Fruit fly (Drosophila melanogaster) whole organism, embryonic: ENCODE results near the gene pcm.

Experiments
- Adf1 ChIP-seq: fragments of 200-800 bp; sonication (Bioruptor generic); IDR thresholded peaks from 2 replicates; pipeline ENCODE4 v1.3.6; 2022; ENCODE audit warnings: missing biosample characterization, missing genetic modification characterization
- Aef1 ChIP-seq: fragments of 200-800 bp; sonication (Bioruptor generic); IDR thresholded peaks from 3 replicates; pipeline ENCODE4 v1.3.6; 2022; ENCODE audit warnings: missing biosample characterization, missing genetic modification characterization
- Bdp1 ChIP-seq: fragments of 200-800 bp; sonication (Bioruptor generic); optimal IDR thresholded peaks from 3 replicates; lab custom pipeline; 2016; ENCODE audit warnings: missing biosample characterization, missing genetic modification characterization
- Blimp-1 ChIP-seq: fragments of 200-800 bp; sonication (Bioruptor generic); optimal IDR thresholded peaks from 3 replicates; lab custom pipeline; 2018; ENCODE audit warnings: missing biosample characterization, missing genetic modification characterization, mild to moderate bottlenecking, moderate library complexity, missing genetic modification reagents
- CG11723 ChIP-seq: fragments of 200-800 bp; sonication (Bioruptor generic); optimal IDR thresholded peaks from 2 replicates; lab custom pipeline; 2017; ENCODE audit warnings: missing biosample characterization, mild to moderate bottlenecking, missing genetic modification characterization
- CG12219 ChIP-seq: fragments of 200-800 bp; sonication (Bioruptor generic); optimal IDR thresholded peaks from 3 replicates; lab custom pipeline; 2018; ENCODE audit warnings: missing biosample characterization, mild to moderate bottlenecking, missing genetic modification characterization
- CG12299 ChIP-seq: fragments of 200-800 bp; sonication (Bioruptor generic); optimal IDR thresholded peaks from 2 replicates; lab custom pipeline; 2018; ENCODE audit warnings: missing biosample characterization, mild to moderate bottlenecking, missing genetic modification characterization
- CG15269 ChIP-seq: fragments of 200-800 bp; sonication (Bioruptor generic); optimal IDR thresholded peaks from 2 replicates; lab custom pipeline; 2018; ENCODE audit warnings: missing biosample characterization, mild to moderate bottlenecking, missing genetic modification characterization, moderate library complexity
- CG1603 ChIP-seq: fragments of 200-800 bp; sonication (Bioruptor generic); optimal IDR thresholded peaks from 2 replicates; lab custom pipeline; 2019; ENCODE audit warnings: missing biosample characterization, mild to moderate bottlenecking, missing genetic modification characterization, moderate library complexity
- CG17568 ChIP-seq: fragments of 200-800 bp; sonication (Bioruptor generic); optimal IDR thresholded peaks from 2 replicates; lab custom pipeline; 2018; ENCODE audit warnings: missing biosample characterization, mild to moderate bottlenecking, missing genetic modification characterization, moderate library complexity
- CG2120 ChIP-seq: fragments of 200-800 bp; sonication (Bioruptor generic); optimal IDR thresholded peaks from 3 replicates; lab custom pipeline; 2016; ENCODE audit warnings: missing biosample characterization, missing genetic modification characterization
- CG2875 ChIP-seq: fragments of 200-800 bp; sonication (Bioruptor generic); optimal IDR thresholded peaks from 2 replicates; lab custom pipeline; 2017; ENCODE audit warnings: missing biosample characterization, mild to moderate bottlenecking, missing genetic modification characterization, missing genetic modification reagents
- CG4328 ChIP-seq: fragments of 200-800 bp; sonication (Bioruptor generic); optimal IDR thresholded peaks from 3 replicates; lab custom pipeline; 2017; ENCODE audit warnings: missing biosample characterization, missing genetic modification reagents, missing genetic modification characterization
- CG4617 ChIP-seq: fragments of 200-800 bp; sonication (Bioruptor generic); optimal IDR thresholded peaks from 3 replicates; lab custom pipeline; 2016; ENCODE audit warnings: missing biosample characterization, missing genetic modification characterization, borderline replicate concordance
- CG6654 ChIP-seq: fragments of 200-800 bp; sonication (Bioruptor generic); optimal IDR thresholded peaks from 2 replicates; lab custom pipeline; 2017; ENCODE audit warnings: missing biosample characterization, mild to moderate bottlenecking, missing genetic modification characterization
- CG7357 ChIP-seq: fragments of 200-800 bp; sonication (Bioruptor generic); IDR thresholded peaks from 3 replicates; pipeline ENCODE4 v1.3.6; 2022; ENCODE audit warnings: missing biosample characterization, missing genetic modification characterization
- CG7556 ChIP-seq: fragments of 200-800 bp; sonication (Bioruptor generic); optimal IDR thresholded peaks from 2 replicates; lab custom pipeline; 2017; ENCODE audit warnings: missing biosample characterization, mild to moderate bottlenecking, missing genetic modification characterization
- CG7987 ChIP-seq: fragments of 200-800 bp; sonication (Bioruptor generic); optimal IDR thresholded peaks from 2 replicates; lab custom pipeline; 2018; ENCODE audit warnings: missing biosample characterization, mild to moderate bottlenecking, missing genetic modification characterization, moderate library complexity
- CG8089 ChIP-seq: fragments of 200-800 bp; sonication (Bioruptor generic); optimal IDR thresholded peaks from 3 replicates; lab custom pipeline; 2016; ENCODE audit warnings: missing biosample characterization, missing genetic modification characterization
- CG8359 ChIP-seq: fragments of 200-800 bp; sonication (Bioruptor generic); optimal IDR thresholded peaks from 2 replicates; lab custom pipeline; 2017; ENCODE audit warnings: missing biosample characterization, mild to moderate bottlenecking, missing genetic modification characterization, borderline replicate concordance
- CG8924 ChIP-seq: fragments of 200-800 bp; optimal IDR thresholded peaks from 3 replicates; lab custom pipeline; 2019; ENCODE audit warnings: missing biosample characterization, mild to moderate bottlenecking, missing genetic modification characterization, moderate library complexity
- CTCF ChIP-seq: fragments of 200-800 bp; sonication (Bioruptor generic); optimal IDR thresholded peaks from 2 replicates; lab custom pipeline; 2017; ENCODE audit warnings: missing biosample characterization, mild to moderate bottlenecking, missing genetic modification characterization, moderate library complexity
- Dll ChIP-seq: fragments of 200-800 bp; sonication (Bioruptor generic); IDR thresholded peaks from 4 replicates; pipeline ENCODE4 v1.3.6; 2022; ENCODE audit warnings: missing biosample characterization, missing genetic modification characterization; ENCODE audit not compliant: partially characterized antibody
- Drgx ChIP-seq: fragments of 200-800 bp; sonication (Bioruptor generic); IDR thresholded peaks from 2 replicates; pipeline ENCODE4 v1.3.6; 2022; ENCODE audit warnings: missing biosample characterization, missing genetic modification characterization
- Fer3 ChIP-seq: fragments of 200-800 bp; sonication (Bioruptor generic); optimal IDR thresholded peaks from 2 replicates; lab custom pipeline; 2018; ENCODE audit warnings: missing biosample characterization, mild to moderate bottlenecking, missing genetic modification characterization, moderate library complexity
- H15 ChIP-seq: fragments of 200-800 bp; sonication (Bioruptor generic); IDR thresholded peaks from 3 replicates; pipeline ENCODE4 v1.3.6; 2022; ENCODE audit warnings: missing biosample characterization, missing genetic modification characterization
- H2.0 ChIP-seq: fragments of 200-800 bp; sonication (Bioruptor generic); IDR thresholded peaks from 2 replicates; pipeline ENCODE4 v1.3.6; 2022; ENCODE audit warnings: missing biosample characterization, missing genetic modification characterization
- HLH54F ChIP-seq: fragments of 200-800 bp; sonication (Bioruptor generic); optimal IDR thresholded peaks from 3 replicates; lab custom pipeline; 2016; ENCODE audit warnings: missing biosample characterization, missing genetic modification characterization
- Hr78 ChIP-seq, 2 experiments: fragments of 200-800 bp in 1 of 2; fragments of >200 bp in 1 of 2; sonication (Bioruptor generic) in 1 of 2; optimal IDR thresholded peaks; 2 replicates each; lab custom pipeline; 2017 to 2019; ENCODE audit warnings: missing biosample characterization in 2 of 2, missing genetic modification characterization in 2 of 2, mild to moderate bottlenecking in 1 of 2, moderate library complexity in 1 of 2
- MBD-R2 ChIP-seq: fragments of 200-800 bp; sonication (Bioruptor generic); IDR thresholded peaks from 2 replicates; pipeline ENCODE4 v1.3.6; 2022; ENCODE audit warnings: missing biosample characterization, missing genetic modification characterization
- Optix ChIP-seq: fragments of 200-800 bp; sonication (Bioruptor generic); IDR thresholded peaks from 3 replicates; pipeline ENCODE4 v1.3.6; 2022; ENCODE audit warnings: missing biosample characterization, missing genetic modification characterization
- Rx ChIP-seq: fragments of 200-800 bp; sonication (Bioruptor generic); IDR thresholded peaks from 2 replicates; pipeline ENCODE4 v1.3.6; 2022; ENCODE audit warnings: missing biosample characterization, missing genetic modification characterization
- Ssrp ChIP-seq: fragments of 200-800 bp; sonication (Bioruptor generic); optimal IDR thresholded peaks from 2 replicates; lab custom pipeline; 2018; ENCODE audit warnings: missing biosample characterization, mild to moderate bottlenecking, missing genetic modification characterization, moderate library complexity
- Usf ChIP-seq: fragments of 200-800 bp; sonication (Bioruptor generic); optimal IDR thresholded peaks from 2 replicates; lab custom pipeline; 2017; ENCODE audit warnings: missing genotype, missing biosample characterization, missing genetic modification characterization
- bigmax ChIP-seq: fragments of 200-800 bp; sonication (Bioruptor generic); optimal IDR thresholded peaks from 2 replicates; lab custom pipeline; 2018; ENCODE audit warnings: missing biosample characterization, mild to moderate bottlenecking, missing genetic modification characterization
- da ChIP-seq: fragments of 200-800 bp; sonication (Bioruptor generic); optimal IDR thresholded peaks from 2 replicates; lab custom pipeline; 2016; ENCODE audit warnings: missing biosample characterization, missing genetic modification characterization
- dan ChIP-seq: fragments of 200-800 bp; sonication (Bioruptor generic); IDR thresholded peaks from 2 replicates; pipeline ENCODE4 v1.3.6; 2022; ENCODE audit warnings: missing biosample characterization, missing genetic modification characterization
- danr ChIP-seq: fragments of 200-800 bp; sonication (Bioruptor generic); IDR thresholded peaks from 2 replicates; pipeline ENCODE4 v1.3.6; 2022; ENCODE audit warnings: missing biosample characterization, missing genetic modification characterization
- en ChIP-seq: fragments of 200-800 bp; sonication (Bioruptor generic); optimal IDR thresholded peaks from 2 replicates; lab custom pipeline; 2016; ENCODE audit warnings: missing biosample characterization, missing genetic modification characterization
- grn ChIP-seq: fragments of 200-800 bp; sonication (Bioruptor generic); optimal IDR thresholded peaks from 3 replicates; lab custom pipeline; 2017; ENCODE audit warnings: missing biosample characterization, missing genetic modification characterization
- nerfin-2 ChIP-seq: fragments of 200-800 bp; sonication (Bioruptor generic); IDR thresholded peaks from 2 replicates; pipeline ENCODE4 v1.3.6; 2022; ENCODE audit warnings: missing biosample characterization, missing genetic modification characterization; ENCODE audit not compliant: partially characterized antibody
- nmo ChIP-seq: fragments of 200-800 bp; sonication (Bioruptor generic); optimal IDR thresholded peaks from 2 replicates; lab custom pipeline; 2018; ENCODE audit warnings: missing biosample characterization, mild to moderate bottlenecking, missing genetic modification characterization, moderate library complexity
- psq ChIP-seq: fragments of 200-800 bp; sonication (Bioruptor generic); optimal IDR thresholded peaks from 2 replicates; lab custom pipeline; 2017; ENCODE audit warnings: missing biosample characterization, missing genetic modification characterization
- rib ChIP-seq: fragments of 200-800 bp; sonication (Bioruptor generic); IDR thresholded peaks from 2 replicates; pipeline ENCODE4 v1.3.6; 2022; ENCODE audit warnings: missing biosample characterization, missing genetic modification characterization
- scrt ChIP-seq: fragments of 200-800 bp; sonication (Bioruptor generic); optimal IDR thresholded peaks from 2 replicates; lab custom pipeline; 2018; ENCODE audit warnings: missing biosample characterization, mild to moderate bottlenecking, missing genetic modification characterization, moderate library complexity
- shn ChIP-seq: fragments of 200-800 bp; sonication (Bioruptor generic); optimal IDR thresholded peaks from 3 replicates; lab custom pipeline; 2016; ENCODE audit warnings: missing biosample characterization, missing genetic modification characterization
- tin ChIP-seq: fragments of 200-800 bp; sonication (Bioruptor generic); optimal IDR thresholded peaks from 3 replicates; lab custom pipeline; 2016; ENCODE audit warnings: missing biosample characterization, missing genetic modification characterization
- twi ChIP-seq: fragments of 200-800 bp; optimal IDR thresholded peaks from 2 replicates; lab custom pipeline; 2019; ENCODE audit warnings: missing biosample characterization, mild to moderate bottlenecking, missing genetic modification characterization, moderate library complexity
- z ChIP-seq: fragments of 200-800 bp; sonication (Bioruptor generic); IDR thresholded peaks from 3 replicates; pipeline ENCODE4 v1.3.6; 2022; ENCODE audit warnings: missing biosample characterization, missing genetic modification characterization
- zen2 ChIP-seq: fragments of 200-800 bp; sonication (Bioruptor generic); IDR thresholded peaks from 3 replicates; pipeline ENCODE4 v1.3.6; 2022; ENCODE audit warnings: missing biosample characterization, missing genetic modification characterization; ENCODE audit not compliant: partially characterized antibody
- zfh2 ChIP-seq: fragments of 200-800 bp; sonication (Bioruptor generic); optimal IDR thresholded peaks from 2 replicates; lab custom pipeline; 2016; ENCODE audit warnings: missing biosample characterization, missing genetic modification characterization

pcm gene

dm6 chrX:19497782-19498440, 6.1 kb upstream of the pcm start (continued):
- TF ChIP-seq HLH54F (GFP tag; lab: Kevin White, UChicago) = no peak
- TF ChIP-seq Usf (GFP tag; lab: Kevin White, UChicago) = no peak
- no peak for TF ChIP-seq H15 (GFP tag; lab: Robert Waterston, UW)
- TF ChIP-seq Hr78 (GFP tag; optimal IDR thresholded peaks at IDR 0.05; lab: Kevin White, UChicago) = no peak
- TF ChIP-seq zfh2 (GFP tag; lab: Kevin White, UChicago) = peak; percentile 13
- no peak for TF ChIP-seq MBD-R2 (GFP tag; lab: Robert Waterston, UW)
- no peak for TF ChIP-seq z (GFP tag; lab: Robert Waterston, UW)
- TF ChIP-seq nmo (GFP tag; lab: Kevin White, UChicago) = no peak
- no peak for TF ChIP-seq Bdp1 (GFP tag; lab: Kevin White, UChicago)
- no peak for TF ChIP-seq CG8359 (GFP tag; lab: Kevin White, UChicago)
- no peak for TF ChIP-seq bigmax (GFP tag; lab: Kevin White, UChicago)
- TF ChIP-seq CG8924 = no peak
- TF ChIP-seq CG15269 (tag; lab: Kevin White, UChicago) = no peak
- TF ChIP-seq en (GFP tag; lab: Kevin White, UChicago) = no peak
- TF ChIP-seq scrt = no peak
- no peak for TF ChIP-seq CG8089 (GFP tag; lab: Kevin White, UChicago)
- no peak for TF ChIP-seq CG7357
- TF ChIP-seq tin (GFP tag; lab: Kevin White, UChicago) = no peak
- TF ChIP-seq Dll = no peak
- TF ChIP-seq CG4328 (GFP tag; lab: Kevin White, UChicago) = no peak
- peak; percentile 50; the same call in 1 of the 2 replicates for TF ChIP-seq Drgx (GFP tag; lab: Robert Waterston, UW)
- TF ChIP-seq CG17568 (GFP tag; lab: Kevin White, UChicago) = no peak
- TF ChIP-seq danr (GFP tag; lab: Robert Waterston, UW) = no peak
- no peak for TF ChIP-seq CG2875 (GFP tag; lab: Kevin White, UChicago)
- no peak for TF ChIP-seq Optix (GFP tag; lab: Robert Waterston, UW)
- TF ChIP-seq CG1603 (tag; lab: Kevin White, UChicago) = no peak
- TF ChIP-seq CG7987 = no peak
- TF ChIP-seq nerfin-2 (GFP tag; lab: Robert Waterston, UW) = no peak
- no peak for TF ChIP-seq CG6654
- no peak for TF ChIP-seq Ssrp
- TF ChIP-seq zen2 (GFP tag; lab: Robert Waterston, UW) = no peak
- TF ChIP-seq shn (GFP tag; lab: Kevin White, UChicago) = no peak
- TF ChIP-seq CG12299 (tag; lab: Kevin White, UChicago) = peak; percentile 20
- TF ChIP-seq da (GFP tag; lab: Kevin White, UChicago) = no peak
- no peak for TF ChIP-seq psq
- TF ChIP-seq CG11723 (GFP tag; lab: Kevin White, UChicago) = no peak
- TF ChIP-seq CG4617 (GFP tag; lab: Kevin White, UChicago) = no peak
- peak; percentile 28 for TF ChIP-seq CG2120 (GFP tag; lab: Kevin White, UChicago)
- TF ChIP-seq Aef1 = no peak
- no peak for TF ChIP-seq CG7556
- TF ChIP-seq grn (GFP tag; lab: Kevin White, UChicago) = peak; percentile 41
- TF ChIP-seq H2.0 (GFP tag; lab: Robert Waterston, UW) = no peak
- no peak for TF ChIP-seq CG12219
- TF ChIP-seq Rx (GFP tag; lab: Robert Waterston, UW) = 0 out of 2 replicates have a peak, but pooled peaks have one; percentile 12
- no peak for TF ChIP-seq twi (tag; lab: Kevin White, UChicago)
- TF ChIP-seq dan (GFP tag; lab: Robert Waterston, UW) = no peak
- TF ChIP-seq Adf1 = peak; percentile 59; the same call in 1 of the 2 replicates
- peak; percentile 85 for TF ChIP-seq rib (GFP tag; lab: Robert Waterston, UW)
- TF ChIP-seq CTCF = no peak
- no peak for TF ChIP-seq Blimp-1 (GFP tag; lab: Kevin White, UChicago)
- TF ChIP-seq Fer3 (tag; lab: Kevin White, UChicago) = no peak
